Fruit fly (Drosophila melanogaster) whole organism, embryonic: ENCODE results near the gene CG11882.

Experiments
- Bdp1 ChIP-seq: fragments of 200-800 bp; sonication (Bioruptor generic); optimal IDR thresholded peaks from 3 replicates; lab custom pipeline; 2016; ENCODE audit warnings: missing biosample characterization, missing genetic modification characterization
- CG10959 ChIP-seq: fragments of 200-800 bp; sonication (Bioruptor generic); IDR thresholded peaks from 2 replicates; pipeline ENCODE4 v1.3.6; 2022; ENCODE audit warnings: missing biosample characterization, missing genetic modification characterization
- CG11696 ChIP-seq: fragments of 200-800 bp; sonication (Bioruptor generic); IDR thresholded peaks from 2 replicates; pipeline ENCODE4 v1.3.6; 2022; ENCODE audit warnings: missing biosample characterization, missing genetic modification characterization
- CG1233 ChIP-seq: fragments of 200-800 bp; sonication (Bioruptor generic); optimal IDR thresholded peaks from 4 replicates; lab custom pipeline; 2018; ENCODE audit warnings: missing biosample characterization, mild to moderate bottlenecking, missing genetic modification characterization
- CG15601 ChIP-seq: fragments of 200-800 bp; sonication (Bioruptor generic); optimal IDR thresholded peaks from 3 replicates; lab custom pipeline; 2019; ENCODE audit warnings: missing biosample characterization, mild to moderate bottlenecking, missing genetic modification characterization, moderate library complexity
- CG17612 ChIP-seq: fragments of 200-800 bp; sonication (Bioruptor generic); IDR thresholded peaks from 2 replicates; pipeline ENCODE4 v1.3.6; 2022; ENCODE audit warnings: missing biosample characterization, missing genetic modification characterization
- CG18599 ChIP-seq: fragments of 200-800 bp; sonication (Bioruptor generic); optimal IDR thresholded peaks from 3 replicates; lab custom pipeline; 2017; ENCODE audit warnings: missing biosample characterization, missing genetic modification characterization, mild to moderate bottlenecking, moderate library complexity, missing genetic modification reagents
- CG30403 ChIP-seq: fragments of 200-800 bp; sonication (Bioruptor generic); optimal IDR thresholded peaks from 3 replicates; lab custom pipeline; 2016; ENCODE audit warnings: missing biosample characterization, missing genetic modification characterization
- CG32767 ChIP-seq: fragments of 200-800 bp; sonication (Bioruptor generic); IDR thresholded peaks from 2 replicates; pipeline ENCODE4 v1.3.6; 2022; ENCODE audit warnings: missing biosample characterization, missing genetic modification characterization
- CG34376 ChIP-seq: fragments of 200-800 bp; sonication (Bioruptor generic); optimal IDR thresholded peaks from 2 replicates; lab custom pipeline; 2018; ENCODE audit warnings: missing biosample characterization, mild to moderate bottlenecking, missing genetic modification characterization
- CG42726 ChIP-seq: fragments of 200-800 bp; sonication (Bioruptor generic); IDR thresholded peaks from 2 replicates; pipeline ENCODE4 v1.3.6; 2022; ENCODE audit warnings: missing biosample characterization, missing genetic modification characterization; ENCODE audit not compliant: partially characterized antibody
- CG43689 ChIP-seq: fragments of 200-800 bp; sonication (Bioruptor generic); IDR thresholded peaks from 2 replicates; pipeline ENCODE4 v1.3.6; 2022; ENCODE audit warnings: missing biosample characterization, missing genetic modification characterization
- CG9797 ChIP-seq: fragments of 200-800 bp; sonication (Bioruptor generic); optimal IDR thresholded peaks from 3 replicates; lab custom pipeline; 2018; ENCODE audit warnings: missing biosample characterization, mild to moderate bottlenecking, missing genetic modification characterization
- CG9932 ChIP-seq: fragments of 200-800 bp; sonication (Bioruptor generic); IDR thresholded peaks from 2 replicates; pipeline ENCODE4 v1.3.6; 2022; ENCODE audit warnings: missing biosample characterization, missing genetic modification characterization
- Doc2 ChIP-seq: fragments of 200-800 bp; sonication (Bioruptor generic); IDR thresholded peaks from 2 replicates; pipeline ENCODE4 v1.3.6; 2022; ENCODE audit warnings: missing biosample characterization, missing genetic modification characterization
- Fer1 ChIP-seq: fragments of 200-800 bp; sonication (Bioruptor generic); optimal IDR thresholded peaks from 2 replicates; lab custom pipeline; 2017; ENCODE audit warnings: missing biosample characterization, mild to moderate bottlenecking, missing genetic modification characterization
- GATAe ChIP-seq: fragments of 200-800 bp; sonication (Bioruptor generic); conservative IDR thresholded peaks from 2 replicates; pipeline ENCODE4 v1.3.6; 2022; ENCODE audit warnings: missing biosample characterization, missing genetic modification characterization
- Hr3 ChIP-seq: fragments of 200-800 bp; sonication (Bioruptor generic); optimal IDR thresholded peaks from 3 replicates; lab custom pipeline; 2016; ENCODE audit warnings: missing biosample characterization, missing genetic modification characterization
- Max ChIP-seq: fragments of 200-800 bp; sonication (Bioruptor generic); optimal IDR thresholded peaks from 2 replicates; lab custom pipeline; 2016; ENCODE audit warnings: missing biosample characterization, mild to moderate bottlenecking, missing genetic modification characterization
- cad ChIP-seq: fragments of >200 bp; optimal IDR thresholded peaks from 2 replicates; lab custom pipeline; 2017; ENCODE audit warnings: missing biosample characterization, missing genetic modification characterization
- chinmo ChIP-seq: fragments of 200-800 bp; sonication (Bioruptor generic); IDR thresholded peaks from 4 replicates; pipeline ENCODE4 v1.3.6; 2022; ENCODE audit warnings: missing biosample characterization, missing genetic modification characterization; ENCODE audit not compliant: partially characterized antibody
- cwo ChIP-seq: fragments of 200-800 bp; sonication (Bioruptor generic); optimal IDR thresholded peaks from 3 replicates; lab custom pipeline; 2017; ENCODE audit warnings: missing biosample characterization, missing genetic modification characterization, mild to moderate bottlenecking, moderate library complexity, missing genetic modification reagents
- dimm ChIP-seq: fragments of 200-800 bp; sonication (Bioruptor generic); IDR thresholded peaks from 2 replicates; pipeline ENCODE4 v1.3.6; 2022; ENCODE audit warnings: missing biosample characterization, missing genetic modification characterization
- exex ChIP-seq: fragments of 200-800 bp; sonication (Bioruptor generic); optimal IDR thresholded peaks from 4 replicates; lab custom pipeline; 2018; ENCODE audit warnings: missing biosample characterization, mild to moderate bottlenecking, missing genetic modification characterization, moderate library complexity
- grn ChIP-seq: fragments of 200-800 bp; sonication (Bioruptor generic); optimal IDR thresholded peaks from 3 replicates; lab custom pipeline; 2017; ENCODE audit warnings: missing biosample characterization, missing genetic modification characterization
- mirr ChIP-seq: fragments of 200-800 bp; sonication (Bioruptor generic); optimal IDR thresholded peaks from 3 replicates; lab custom pipeline; 2018; ENCODE audit warnings: missing biosample characterization, mild to moderate bottlenecking, missing genetic modification characterization
- pan ChIP-seq, 4 experiments: fragments of >200 bp in 3 of 4; fragments of 200-800 bp in 1 of 4; sonication (Bioruptor generic) in 1 of 4; optimal IDR thresholded peaks in 3 of 4; IDR thresholded peaks in 1 of 4; 2 replicates each; pipeline versions ENCODE4 v1.3.6 to Lab custom; 2017 to 2022; ENCODE audit warnings: missing biosample characterization in 2 of 4, missing genetic modification characterization in 2 of 4, mixed read lengths in 1 of 4
- sd ChIP-seq: fragments of 200-800 bp; sonication (Bioruptor generic); optimal IDR thresholded peaks from 3 replicates; lab custom pipeline; 2018; ENCODE audit warnings: missing biosample characterization, mild to moderate bottlenecking, missing genetic modification characterization, moderate library complexity
- sens ChIP-seq: fragments of 200-800 bp; sonication (Bioruptor generic); peaks from one replicate; lab custom pipeline; 2016; ENCODE audit warnings: missing biosample characterization, missing genetic modification characterization
- ssp ChIP-seq: fragments of 200-800 bp; sonication (Bioruptor generic); IDR thresholded peaks from 2 replicates; pipeline ENCODE4 v1.3.6; 2022; ENCODE audit warnings: missing biosample characterization, missing genetic modification characterization
- sug ChIP-seq: fragments of 200-800 bp; optimal IDR thresholded peaks from 2 replicates; lab custom pipeline; 2019; ENCODE audit warnings: missing biosample characterization, mild to moderate bottlenecking, missing genetic modification characterization, moderate library complexity
- tgo ChIP-seq: fragments of 200-800 bp; sonication (Bioruptor generic); IDR thresholded peaks from 3 replicates; pipeline ENCODE4 v1.3.6; 2022; ENCODE audit warnings: missing biosample characterization, missing genetic modification characterization
- tx ChIP-seq: fragments of 200-800 bp; sonication (Bioruptor generic); optimal IDR thresholded peaks from 2 replicates; lab custom pipeline; 2016; ENCODE audit warnings: missing biosample characterization, missing genetic modification characterization
- vvl ChIP-seq: fragments of 200-800 bp; sonication (Bioruptor generic); IDR thresholded peaks from 2 replicates; pipeline ENCODE4 v1.3.6; 2022; ENCODE audit warnings: missing biosample characterization, missing genetic modification characterization

CG11882 gene

dm6 chr3R:29164930-29165693 is 17.1 kb upstream of the CG11882 start, which contains the start of gene CG11898:
TSS of gene CG11898 (plus strand) at chr3R:29165643.
- TF ChIP-seq exex (tag; lab: Kevin White, UChicago) (peak; percentile 84), CG42726 (GFP tag; lab: Robert Waterston, UW) (no peak), cad (GFP tag; lab: Kevin White, UChicago) (no peak), mirr (GFP tag; lab: Kevin White, UChicago) (peak; percentile 36), grn (peak; percentile 60), ssp (no peak), CG9797 (no peak), pan (optimal IDR thresholded peaks at IDR 0.05; lab: Kevin White, UChicago) (no peak), pan (GFP tag; optimal IDR thresholded peaks at IDR 0.05 in 1 of 2, IDR thresholded peaks at IDR 0.05 in 1 of 2) (peak in 1 of 2 experiments; percentile 26), CG18599 (GFP tag; lab: Kevin White, UChicago) (peak; percentile 36), CG11696 (GFP tag; lab: Robert Waterston, UW) (peak; percentile 56), CG17612 (GFP tag; lab: Robert Waterston, UW) (no peak), tgo (GFP tag; lab: Robert Waterston, UW) (no peak)

- TF ChIP-seq Bdp1 (GFP tag; lab: Kevin White, UChicago) (no peak), Max (GFP tag; lab: Kevin White, UChicago) (no peak), Doc2 (no peak), CG43689 (GFP tag; lab: Robert Waterston, UW) (no peak), Fer1 (GFP tag; lab: Kevin White, UChicago) (no peak), CG10959 (GFP tag; lab: Robert Waterston, UW) (no peak), CG15601 (tag; lab: Kevin White, UChicago) (no peak), dimm (GFP tag; lab: Robert Waterston, UW) (no peak), CG1233 (no peak), vvl (GFP tag; lab: Robert Waterston, UW) (0 out of 2 replicates have a peak, but pooled peaks have one; percentile 23), CG32767 (no peak), sens (GFP tag; lab: Kevin White, UChicago) (peak; percentile 7), tx (GFP tag; lab: Kevin White, UChicago) (no peak)
- TF ChIP-seq, all 482 proteins: peak for 2
Measured at dm6 chr3R:29159620-29160019, 11.6 kb upstream of the CG11882 start.

- TF ChIP-seq CG34376 (GFP tag; lab: Kevin White, UChicago) = peak; percentile 81
- TF ChIP-seq cwo (GFP tag; lab: Kevin White, UChicago) = peak; percentile 95
- TF ChIP-seq GATAe (GFP tag; lab: Robert Waterston, UW) = peak; percentile 35; the same call in 1 of the 2 replicates
- TF ChIP-seq sd = peak; percentile 33
- no peak for TF ChIP-seq CG30403 (GFP tag; lab: Kevin White, UChicago)
- peak; percentile 92 for TF ChIP-seq exex (tag; lab: Kevin White, UChicago)
- TF ChIP-seq grn = peak; percentile 56
- peak; percentile 83 for TF ChIP-seq sug (tag; lab: Kevin White, UChicago)
- 0 out of 4 replicates have a peak, but pooled peaks have one; percentile 8 for TF ChIP-seq chinmo (GFP tag; lab: Robert Waterston, UW)
- no peak for TF ChIP-seq CG9932 (GFP tag; lab: Robert Waterston, UW)
- TF ChIP-seq mirr (GFP tag; lab: Kevin White, UChicago) = peak; percentile 92
- TF ChIP-seq Hr3 (GFP tag; lab: Kevin White, UChicago) = no peak
Measured at dm6 chr3R:29158721-29159120, 10.7 kb upstream of the CG11882 start.
